Fruit fly (Drosophila melanogaster): ENCODE results near the gene CG6005.

- no peak for TF ChIP-seq jim (GFP tag; optimal IDR thresholded peaks at IDR 0.05)
- no peak for TF ChIP-seq CrebA (GFP tag; optimal IDR thresholded peaks at IDR 0.05; ENCODE audit: borderline replicate concordance)
- peak; percentile 13 for TF ChIP-seq psq (GFP tag; optimal IDR thresholded peaks at IDR 0.05)
- TF ChIP-seq Hr78 (GFP tag; optimal IDR thresholded peaks at IDR 0.05) = no peak
- peak; percentile 50 for TF ChIP-seq HLH106 (tag; optimal IDR thresholded peaks at IDR 0.05)
- peak; percentile 33 for TF ChIP-seq OdsH (GFP tag; optimal IDR thresholded peaks at IDR 0.05)
- no peak for TF ChIP-seq br (GFP tag; optimal IDR thresholded peaks at IDR 0.05)
- peak; percentile 10 for TF ChIP-seq h (GFP tag; optimal IDR thresholded peaks at IDR 0.05)
- no peak for TF ChIP-seq lola (GFP tag; optimal IDR thresholded peaks at IDR 0.05)
- TF ChIP-seq fru (GFP tag; optimal IDR thresholded peaks at IDR 0.05) = peak; percentile 37
- no peak for TF ChIP-seq N (GFP tag; optimal IDR thresholded peaks at IDR 0.05)
- no peak for TF ChIP-seq pan (optimal IDR thresholded peaks at IDR 0.05)
- no peak for TF ChIP-seq usp (GFP tag; optimal IDR thresholded peaks at IDR 0.05)
- TF ChIP-seq Rel (GFP tag; optimal IDR thresholded peaks at IDR 0.05) = no peak
- TF ChIP-seq Rel (tag; optimal IDR thresholded peaks at IDR 0.05) = no peak
Observed at dm6 chr3R:19073002-19073401, 49.2 kb upstream of the CG6005 start.
